Worm (Caenorhabditis elegans): ENCODE results near the gene F46F3.3.

ce11 chrV:11675638-11676037 lies 8.4 kb downstream of the F46F3.3 start, which contains the start of gene ape-1:
- TF ChIP-seq mep-1 (tag; optimal IDR thresholded peaks at IDR 0.05) (no peak), lin-13 (tag; optimal IDR thresholded peaks at IDR 0.05) (no peak), unc-39 (tag; optimal IDR thresholded peaks at IDR 0.05) (no peak), nhr-237 (tag; optimal IDR thresholded peaks at IDR 0.05) (no peak), unc-62 (GFP tag; optimal IDR thresholded peaks at IDR 0.05) (no peak), nhr-28 (tag; optimal IDR thresholded peaks at IDR 0.05) (no peak), snpc-4 (tag; optimal IDR thresholded peaks at IDR 0.05) (no peak), blmp-1 (tag; optimal IDR thresholded peaks at IDR 0.05) (no peak), ceh-39 (tag; optimal IDR thresholded peaks at IDR 0.05) (no peak), ceh-43 (GFP tag; optimal IDR thresholded peaks at IDR 0.05) (no peak), sptf-1 (tag; optimal IDR thresholded peaks at IDR 0.05) (no peak), elt-3 (tag; optimal IDR thresholded peaks at IDR 0.05) (no peak)

Measured in whole organism, mixed stage, embryonic.